Fruit fly (Drosophila melanogaster): ENCODE data around the gene Cog7.

- TF ChIP-seq B-H2 (GFP tag; optimal IDR thresholded peaks at IDR 0.05) = no peak
- TF ChIP-seq CG16863 (GFP tag; optimal IDR thresholded peaks at IDR 0.05) = no peak
- TF ChIP-seq CG16815 (GFP tag; optimal IDR thresholded peaks at IDR 0.05) = no peak
- TF ChIP-seq oc (tag; optimal IDR thresholded peaks at IDR 0.05) = no peak
Observed at dm6 chr3R:29914246-29914645, 18.6 kb downstream of the Cog7 start, which contains the start of gene Capa.

Data from whole organism, embryonic.